Fruit fly (Drosophila melanogaster): Measurements from ENCODE around the gene CG42747.
A peak's percentile ranks its signal among the peaks of the same experiment; 100 is the strongest.

CG42747 gene

dm6 chr3L:6391354-6391753 is 9.0 kb upstream of the CG42747 start:
- TF ChIP-seq ftz-f1 (GFP tag; optimal IDR thresholded peaks at IDR 0.05): no peak
- TF ChIP-seq nom (GFP tag; optimal IDR thresholded peaks at IDR 0.05): peak; percentile 12

dm6 chr3L:6392443-6392842 is 7.9 kb upstream of the CG42747 start:
- TF ChIP-seq Med (GFP tag) (peak; percentile 26), CG12942 (GFP tag; optimal IDR thresholded peaks at IDR 0.05) (no peak), hth (optimal IDR thresholded peaks at IDR 0.05) (no peak), Trl (optimal IDR thresholded peaks at IDR 0.05) (no peak), Trl (GFP tag; optimal IDR thresholded peaks at IDR 0.05) (no peak), D19A (tag; optimal IDR thresholded peaks at IDR 0.05) (no peak), CG10654 (GFP tag; optimal IDR thresholded peaks at IDR 0.05) (no peak), CG10147 (GFP tag; optimal IDR thresholded peaks at IDR 0.05) (no peak), Ptx1 (GFP tag; IDR thresholded peaks at IDR 0.05) (no peak), run (tag; optimal IDR thresholded peaks at IDR 0.05) (no peak), MTF-1 (GFP tag; optimal IDR thresholded peaks at IDR 0.05; ENCODE audit: borderline replicate concordance) (no peak), bsh (GFP tag; optimal IDR thresholded peaks at IDR 0.05) (peak in 1 of 2 experiments; percentile 64), CG14710 (tag; optimal IDR thresholded peaks at IDR 0.05) (no peak), CG18011 (GFP tag; optimal IDR thresholded peaks at IDR 0.05) (no peak), Optix (GFP tag; IDR thresholded peaks at IDR 0.05) (no peak), Poxn (GFP tag; IDR thresholded peaks at IDR 0.05) (no peak), pros (GFP tag; optimal IDR thresholded peaks at IDR 0.05) (no peak), nom (GFP tag; optimal IDR thresholded peaks at IDR 0.05) (peak; percentile 91), CG8388 (GFP tag; optimal IDR thresholded peaks at IDR 0.05) (no peak), sens (GFP tag) (peak; percentile 67), CG4404 (GFP tag; IDR thresholded peaks at IDR 0.05) (no peak), Drgx (GFP tag; IDR thresholded peaks at IDR 0.05) (peak; percentile 41; the same call in 1 of the 2 replicates), hbn (GFP tag; IDR thresholded peaks at IDR 0.05; ENCODE audit: partially characterized antibody) (no peak), dmrt11E (tag; optimal IDR thresholded peaks at IDR 0.05) (no peak), Neu2 (GFP tag; optimal IDR thresholded peaks at IDR 0.05; ENCODE audit: borderline replicate concordance) (no peak), org-1 (GFP tag; optimal IDR thresholded peaks at IDR 0.05) (no peak), Myb (GFP tag; optimal IDR thresholded peaks at IDR 0.05) (no peak)

dm6 chr3L:6395907-6396306 is 4.5 kb upstream of the CG42747 start:
- no peak for TF ChIP-seq fd96Cb (tag; optimal IDR thresholded peaks at IDR 0.05)
- no peak for TF ChIP-seq p53 (GFP tag; optimal IDR thresholded peaks at IDR 0.05)
- no peak for TF ChIP-seq Lim3 (GFP tag; IDR thresholded peaks at IDR 0.05)
- peak; percentile 32 for TF ChIP-seq sens (GFP tag)
- TF ChIP-seq ATbp (GFP tag; optimal IDR thresholded peaks at IDR 0.05): no peak
- 0 out of 3 replicates have a peak, but pooled peaks have one; percentile 24 for TF ChIP-seq CG16813 (GFP tag; IDR thresholded peaks at IDR 0.05; ENCODE audit: partially characterized antibody)
- peak; percentile 17; the same call in 1 of the 2 replicates for TF ChIP-seq sisA (GFP tag; IDR thresholded peaks at IDR 0.05)
- TF ChIP-seq lov (optimal IDR thresholded peaks at IDR 0.05): no peak
- TF ChIP-seq lov (GFP tag; IDR thresholded peaks at IDR 0.05): no peak
- 0 out of 2 replicates have a peak, but pooled peaks have one; percentile 31 for TF ChIP-seq Drgx (GFP tag; IDR thresholded peaks at IDR 0.05)
- no peak for TF ChIP-seq ham (GFP tag; IDR thresholded peaks at IDR 0.05)

- TF ChIP-seq oc (tag; optimal IDR thresholded peaks at IDR 0.05) (no peak), klu (GFP tag; IDR thresholded peaks at IDR 0.05) (no peak), ase (GFP tag; IDR thresholded peaks at IDR 0.05) (no peak), Bdp1 (GFP tag; optimal IDR thresholded peaks at IDR 0.05) (no peak), cg (GFP tag; optimal IDR thresholded peaks at IDR 0.05) (no peak), CG17385 (GFP tag; optimal IDR thresholded peaks at IDR 0.05) (no peak), ara (GFP tag; IDR thresholded peaks at IDR 0.05) (no peak), CG30431 (GFP tag; optimal IDR thresholded peaks at IDR 0.05) (no peak), pho (GFP tag; optimal IDR thresholded peaks at IDR 0.05) (no peak), CG2875 (GFP tag; optimal IDR thresholded peaks at IDR 0.05) (no peak), ci (GFP tag; IDR thresholded peaks at IDR 0.05) (no peak), CG6272 (GFP tag; IDR thresholded peaks at IDR 0.05) (no peak), CG11085 (GFP tag; IDR thresholded peaks at IDR 0.05) (no peak)
These were observed 2.6 kb upstream of the CG42747 start for dm6 chr3L:6397835-6398234.
